Worm (Caenorhabditis elegans): Measurements from ENCODE around the gene mans-4.

ce11 chrIV:9037063-9037462 lies 41.3 kb downstream of the mans-4 start, which contains the start of gene C53D6.7:
- TF ChIP-seq ztf-11 (tag; optimal IDR thresholded peaks at IDR 0.05) (no peak), nhr-11 (tag; optimal IDR thresholded peaks at IDR 0.05) (no peak), zag-1 (tag; optimal IDR thresholded peaks at IDR 0.05) (no peak), elt-3 (tag; optimal IDR thresholded peaks at IDR 0.05) (no peak), unc-62 (GFP tag; optimal IDR thresholded peaks at IDR 0.05) (no peak), skn-1 (tag; optimal IDR thresholded peaks at IDR 0.05) (no peak), lin-11 (tag; optimal IDR thresholded peaks at IDR 0.05) (no peak), elt-1 (tag; optimal IDR thresholded peaks at IDR 0.05) (no peak)

Data from whole organism, L2 larva.